In the genomic region with DNA sequence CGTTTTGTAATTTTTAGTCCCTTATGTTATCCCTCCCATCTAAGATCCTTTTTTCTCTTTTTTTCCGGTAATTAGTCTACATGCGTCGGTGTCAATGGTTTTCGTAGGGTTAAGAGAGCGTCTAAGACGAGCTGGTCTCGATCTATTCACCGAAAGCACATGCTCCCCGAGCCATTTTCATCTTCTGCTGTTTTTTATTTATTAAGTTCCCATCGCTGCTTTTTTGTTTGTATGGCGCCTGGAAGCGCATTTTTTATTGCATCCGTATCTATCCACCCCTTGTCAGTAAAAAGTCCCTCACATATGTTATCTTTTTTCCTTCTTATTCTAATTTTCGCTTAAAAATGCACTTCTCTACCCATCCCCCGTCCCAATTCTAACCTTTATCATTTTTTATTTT, we compare ENCODE assay signal across 5 worm cellular contexts.
TF ChIP-seq lines count a peak whose summit lies in the region.

No protein-coding gene starts in this region.

TF ChIP-seq in whole organism, L2 larva, 48 proteins besides CTCF, POLR2A, EP300 and RAD21:
- TF ChIP-seq Y55F3AM.14 (GFP tag; optimal IDR thresholded peaks at IDR 0.05; lab: Kevin White, UChicago) = peak; percentile 20
- TF ChIP-seq sem-4 (tag; optimal IDR thresholded peaks at IDR 0.05; lab: Kevin White, UChicago) = no peak
- TF ChIP-seq R02D3.7 (tag; optimal IDR thresholded peaks at IDR 0.05; lab: Kevin White, UChicago) = no peak
- peak; percentile 12 for TF ChIP-seq nhr-21 (tag; optimal IDR thresholded peaks at IDR 0.05; lab: Kevin White, UChicago)
- TF ChIP-seq mab-5 (tag; optimal IDR thresholded peaks at IDR 0.05; lab: Kevin White, UChicago) = no peak
- TF ChIP-seq dmd-4 (tag; optimal IDR thresholded peaks at IDR 0.05; lab: Kevin White, UChicago) = no peak
- TF ChIP-seq nhr-12 (tag; optimal IDR thresholded peaks at IDR 0.05; lab: Kevin White, UChicago) = no peak
TF ChIP-seq in whole organism, L2 larva: peak in this region for 2.

TF ChIP-seq in whole organism, L4 larva, 104 proteins besides CTCF, POLR2A, EP300 and RAD21 (continues in another document):
- no peak for TF ChIP-seq spr-3 (GFP tag; optimal IDR thresholded peaks at IDR 0.05; lab: Kevin White, UChicago)
- no peak for TF ChIP-seq lin-39 (tag; optimal IDR thresholded peaks at IDR 0.05; lab: Kevin White, UChicago)
- no peak for TF ChIP-seq F37D6.2 (tag; optimal IDR thresholded peaks at IDR 0.05; lab: Kevin White, UChicago)
- peak; percentile 44 for TF ChIP-seq gei-8 (GFP tag; optimal IDR thresholded peaks at IDR 0.05; lab: Kevin White, UChicago)
- no peak for TF ChIP-seq hlh-30 (tag; optimal IDR thresholded peaks at IDR 0.05; lab: Kevin White, UChicago; ENCODE audit: insufficient read depth)
- no peak for TF ChIP-seq nhr-41 (GFP tag; IDR thresholded peaks at IDR 0.05; lab: Robert Waterston, UW)
- no peak for TF ChIP-seq lir-3 (tag; optimal IDR thresholded peaks at IDR 0.05; lab: Kevin White, UChicago)
- no peak for TF ChIP-seq F10B5.3 (tag; optimal IDR thresholded peaks at IDR 0.05; lab: Kevin White, UChicago)
- 0 out of 2 replicates have a peak, but pooled peaks have one; percentile 45 for TF ChIP-seq ctbp-1 (GFP tag; IDR thresholded peaks at IDR 0.05; lab: Robert Waterston, UW)
- no peak for TF ChIP-seq lin-29 (GFP tag; IDR thresholded peaks at IDR 0.05; lab: Robert Waterston, UW)
- TF ChIP-seq mxl-2 (GFP tag; conservative IDR thresholded peaks at IDR 0.05; lab: Robert Waterston, UW) = no peak
- TF ChIP-seq dpl-1 (GFP tag; optimal IDR thresholded peaks at IDR 0.05; lab: Kevin White, UChicago) = no peak
- no peak for TF ChIP-seq ceh-28 (tag; optimal IDR thresholded peaks at IDR 0.05; lab: Kevin White, UChicago)
- TF ChIP-seq set-16 (GFP tag; IDR thresholded peaks at IDR 0.05; lab: Robert Waterston, UW) = no peak
- no peak for TF ChIP-seq hif-1 (tag; optimal IDR thresholded peaks at IDR 0.05; lab: Kevin White, UChicago)
- TF ChIP-seq php-3 (GFP tag; IDR thresholded peaks at IDR 0.05; lab: Robert Waterston, UW) = peak; percentile 45; the same call in 1 of the 2 replicates
- no peak for TF ChIP-seq nhr-48 (tag; optimal IDR thresholded peaks at IDR 0.05; lab: Kevin White, UChicago)
- no peak for TF ChIP-seq nhr-10 (tag; optimal IDR thresholded peaks at IDR 0.05; lab: Kevin White, UChicago)
- TF ChIP-seq nhr-77 (tag; optimal IDR thresholded peaks at IDR 0.05; lab: Kevin White, UChicago) = no peak
- TF ChIP-seq unc-39 (tag; optimal IDR thresholded peaks at IDR 0.05; lab: Kevin White, UChicago) = no peak
- no peak for TF ChIP-seq ceh-82 (tag; optimal IDR thresholded peaks at IDR 0.05; lab: Kevin White, UChicago)

TF ChIP-seq in whole organism, early embryonic, 17 proteins besides CTCF, POLR2A, EP300 and RAD21:
- peak; percentile 47 for TF ChIP-seq B0310.2 (tag; optimal IDR thresholded peaks at IDR 0.05; lab: Kevin White, UChicago)
- TF ChIP-seq ama-1 (optimal IDR thresholded peaks at IDR 0.05; lab: Kevin White, UChicago) = peak; percentile 60
- TF ChIP-seq aly-1 (tag; optimal IDR thresholded peaks at IDR 0.05; lab: Kevin White, UChicago) = no peak
- no peak for TF ChIP-seq F13C5.2 (tag; optimal IDR thresholded peaks at IDR 0.05; lab: Kevin White, UChicago)
- TF ChIP-seq ceh-13 (GFP tag; optimal IDR thresholded peaks at IDR 0.05; lab: Kevin White, UChicago) = no peak

TF ChIP-seq in whole organism, late embryonic, 69 proteins besides CTCF, POLR2A, EP300 and RAD21:
- TF ChIP-seq ceh-14 (tag; optimal IDR thresholded peaks at IDR 0.05; lab: Kevin White, UChicago) (no peak), pha-2 (tag; optimal IDR thresholded peaks at IDR 0.05; lab: Kevin White, UChicago) (peak; percentile 25)

TF ChIP-seq in whole organism, young adult, 124 proteins besides CTCF, POLR2A, EP300 and RAD21:
- TF ChIP-seq C06A6.2 (GFP tag; conservative IDR thresholded peaks at IDR 0.05; lab: Robert Waterston, UW) (peak; percentile 36; the same call in 1 of the 2 replicates), F33H1.4 (GFP tag; IDR thresholded peaks at IDR 0.05; lab: Robert Waterston, UW) (no peak), sdz-38 (tag; optimal IDR thresholded peaks at IDR 0.05; lab: Kevin White, UChicago) (no peak), aptf-3 (GFP tag; IDR thresholded peaks at IDR 0.05; lab: Robert Waterston, UW) (no peak), sptf-2 (GFP tag; optimal IDR thresholded peaks at IDR 0.05; lab: Kevin White, UChicago) (no peak), K11D2.4 (GFP tag; IDR thresholded peaks at IDR 0.05; lab: Robert Waterston, UW) (peak; percentile 12; the same call in 1 of the 2 replicates), ama-1 (optimal IDR thresholded peaks at IDR 0.05; lab: Kevin White, UChicago) (no peak), ama-1 (GFP tag; optimal IDR thresholded peaks at IDR 0.05; lab: Kevin White, UChicago) (no peak), ceh-58 (GFP tag; IDR thresholded peaks at IDR 0.05; lab: Robert Waterston, UW) (0 out of 2 replicates have a peak, but pooled peaks have one; percentile 45), pha-4 (tag; optimal IDR thresholded peaks at IDR 0.05; lab: Kevin White, UChicago) (no peak), pbrm-1 (GFP tag; IDR thresholded peaks at IDR 0.05; lab: Robert Waterston, UW) (0 out of 2 replicates have a peak, but pooled peaks have one; percentile 15), T26A5.8 (tag; optimal IDR thresholded peaks at IDR 0.05; lab: Kevin White, UChicago) (no peak), ztf-25 (GFP tag; IDR thresholded peaks at IDR 0.05; lab: Robert Waterston, UW) (0 out of 2 replicates have a peak, but pooled peaks have one; percentile 8), lag-1 (GFP tag; IDR thresholded peaks at IDR 0.05; lab: Robert Waterston, UW) (no peak), lin-35 (GFP tag; optimal IDR thresholded peaks at IDR 0.05; lab: Kevin White, UChicago) (peak in 1 of 3 experiments; percentile 65), nhr-27 (tag; optimal IDR thresholded peaks at IDR 0.05; lab: Kevin White, UChicago) (no peak), F23B12.7 (tag; optimal IDR thresholded peaks at IDR 0.05; lab: Kevin White, UChicago; ENCODE audit: insufficient read depth) (no peak), ztf-28 (GFP tag; IDR thresholded peaks at IDR 0.05; lab: Robert Waterston, UW) (no peak), dox-1 (GFP tag; IDR thresholded peaks at IDR 0.05; lab: Robert Waterston, UW) (peak; percentile 71; the same call in 1 of the 2 replicates), hsf-1 (GFP tag; IDR thresholded peaks at IDR 0.05; lab: Robert Waterston, UW) (0 out of 2 replicates have a peak, but pooled peaks have one; percentile 27), mcd-1 (GFP tag; IDR thresholded peaks at IDR 0.05; lab: Robert Waterston, UW) (peak; percentile 25; the same call in 1 of the 2 replicates), F52B5.7 (tag; optimal IDR thresholded peaks at IDR 0.05; lab: Kevin White, UChicago) (no peak), cebp-2 (GFP tag; IDR thresholded peaks at IDR 0.05; lab: Robert Waterston, UW) (peak; percentile 55; the same call in 1 of the 2 replicates), dpl-1 (GFP tag; optimal IDR thresholded peaks at IDR 0.05; lab: Kevin White, UChicago) (no peak), ceh-27 (GFP tag; optimal IDR thresholded peaks at IDR 0.05; lab: Kevin White, UChicago) (no peak), lin-26 (GFP tag; IDR thresholded peaks at IDR 0.05; lab: Robert Waterston, UW) (0 out of 2 replicates have a peak, but pooled peaks have one; percentile 61), Y95B8A.8 (GFP tag; IDR thresholded peaks at IDR 0.05; lab: Robert Waterston, UW) (0 out of 2 replicates have a peak, but pooled peaks have one; percentile 21), athp-1 (tag; optimal IDR thresholded peaks at IDR 0.05; lab: Kevin White, UChicago) (peak; percentile 66), tlf-1 (GFP tag; optimal IDR thresholded peaks at IDR 0.05; lab: Kevin White, UChicago) (no peak), him-1 (tag; optimal IDR thresholded peaks at IDR 0.05; lab: Kevin White, UChicago) (no peak), ceh-79 (tag; optimal IDR thresholded peaks at IDR 0.05; lab: Kevin White, UChicago) (no peak), B0035.1 (tag; optimal IDR thresholded peaks at IDR 0.05; lab: Kevin White, UChicago) (no peak), let-607 (tag; optimal IDR thresholded peaks at IDR 0.05; lab: Kevin White, UChicago) (peak in 1 of 2 experiments; percentile 12), unc-130 (GFP tag; optimal IDR thresholded peaks at IDR 0.05; lab: Kevin White, UChicago) (no peak), rec-8 (tag; optimal IDR thresholded peaks at IDR 0.05; lab: Kevin White, UChicago) (no peak), hmg-20 (GFP tag; IDR thresholded peaks at IDR 0.05; lab: Robert Waterston, UW) (no peak), cebp-1 (GFP tag; IDR thresholded peaks at IDR 0.05; lab: Robert Waterston, UW) (no peak), cebp-1 (tag; optimal IDR thresholded peaks at IDR 0.05; lab: Kevin White, UChicago) (peak; percentile 21), snpc-3.4 (tag; optimal IDR thresholded peaks at IDR 0.05; lab: Kevin White, UChicago) (peak; percentile 37), ztf-22 (GFP tag; optimal IDR thresholded peaks at IDR 0.05; lab: Kevin White, UChicago) (no peak), lin-40 (tag; optimal IDR thresholded peaks at IDR 0.05; lab: Kevin White, UChicago) (no peak), K12H6.12 (tag; optimal IDR thresholded peaks at IDR 0.05; lab: Kevin White, UChicago) (no peak), lir-1 (GFP tag; conservative IDR thresholded peaks at IDR 0.05; lab: Robert Waterston, UW) (no peak), Y67H2A.10 (GFP tag; conservative IDR thresholded peaks at IDR 0.05; lab: Robert Waterston, UW) (no peak), Y79H2A.3 (GFP tag; conservative IDR thresholded peaks at IDR 0.05; lab: Robert Waterston, UW) (no peak), nfyb-1 (GFP tag; IDR thresholded peaks at IDR 0.05; lab: Robert Waterston, UW) (0 out of 2 replicates have a peak, but pooled peaks have one; percentile 45), F10E7.11 (tag; optimal IDR thresholded peaks at IDR 0.05; lab: Kevin White, UChicago) (no peak), F49E8.2 (tag; optimal IDR thresholded peaks at IDR 0.05; lab: Kevin White, UChicago; ENCODE audit: insufficient read depth) (no peak)
